Fruit fly (Drosophila melanogaster) whole organism: ENCODE data around the gene CREG.
A peak's percentile ranks its signal among the peaks of the same experiment; 100 is the strongest.

Source experiments
- CG8478 ChIP-seq: fragments of >200 bp; optimal IDR thresholded peaks from 2 replicates; lab custom pipeline; 2018; ENCODE audit warnings: inconsistent platforms
- Dll ChIP-seq: fragments of >200 bp; optimal IDR thresholded peaks from 2 replicates; lab custom pipeline; 2017
- EcR ChIP-seq, 2 experiments: fragments of >200 bp; optimal IDR thresholded peaks; 2 replicates each; lab custom pipeline; 2017; ENCODE audit warnings: missing biosample characterization in 2 of 2, missing genetic modification characterization in 2 of 2, missing genetic modification reagents in 2 of 2
- pan ChIP-seq: fragments of >200 bp; optimal IDR thresholded peaks from 2 replicates; lab custom pipeline; 2017
- psq ChIP-seq: fragments of >200 bp; optimal IDR thresholded peaks from 2 replicates; lab custom pipeline; 2017
- usp ChIP-seq: fragments of >200 bp; optimal IDR thresholded peaks from 2 replicates; lab custom pipeline; 2017; ENCODE audit warnings: missing biosample characterization, missing genetic modification characterization, mixed read lengths

CREG gene

dm6 chr3R:17394318-17395188, at the start of gene CREG:
CREG (minus strand) TSS chr3R:17394640.
- TF ChIP-seq pan (lab: Kevin White, UChicago) = peak; percentile 93
- no peak for TF ChIP-seq Dll (lab: Kevin White, UChicago)

- TF ChIP-seq pan (lab: Kevin White, UChicago) (no peak), Dll (lab: Kevin White, UChicago) (no peak), usp (GFP tag; lab: Kevin White, UChicago) (no peak), EcR (GFP tag; optimal IDR thresholded peaks at IDR 0.05; lab: Kevin White, UChicago) (no peak), CG8478 (lab: Kevin White, UChicago) (no peak), psq (no peak)
These were observed 46.2 kb upstream of the CREG start, which contains the start of gene CG14331 for dm6 chr3R:17440628-17441027. CG14331 (minus strand) TSS chr3R:17440728.

dm6 chr3R:17434330-17434729, 39.9 kb upstream of the CREG start, which contains the start of gene CG44090:
CG44090 (minus strand) TSS chr3R:17434430.
- TF ChIP-seq Dll (lab: Kevin White, UChicago) (no peak), pan (lab: Kevin White, UChicago) (no peak), psq (no peak), EcR (GFP tag; optimal IDR thresholded peaks at IDR 0.05; lab: Kevin White, UChicago) (no peak), usp (GFP tag; lab: Kevin White, UChicago) (no peak)

dm6 chr3R:17433117-17433516, 38.7 kb upstream of the CREG start:
- TF ChIP-seq Dll (lab: Kevin White, UChicago) = no peak
- TF ChIP-seq psq = no peak
- no peak for TF ChIP-seq usp (GFP tag; lab: Kevin White, UChicago)
- no peak for TF ChIP-seq CG8478 (lab: Kevin White, UChicago)
- no peak for TF ChIP-seq EcR (GFP tag; optimal IDR thresholded peaks at IDR 0.05; lab: Kevin White, UChicago)
- no peak for TF ChIP-seq pan (lab: Kevin White, UChicago)

dm6 chr3R:17430481-17430880, 36.0 kb upstream of the CREG start:
- TF ChIP-seq Dll (lab: Kevin White, UChicago) = no peak
- TF ChIP-seq EcR (GFP tag; optimal IDR thresholded peaks at IDR 0.05; lab: Kevin White, UChicago) = no peak
- no peak for TF ChIP-seq CG8478 (lab: Kevin White, UChicago)
- no peak for TF ChIP-seq psq
- no peak for TF ChIP-seq pan (lab: Kevin White, UChicago)
- no peak for TF ChIP-seq usp (GFP tag; lab: Kevin White, UChicago)

- no peak for TF ChIP-seq psq
- no peak for TF ChIP-seq pan (lab: Kevin White, UChicago)
- TF ChIP-seq EcR (GFP tag; optimal IDR thresholded peaks at IDR 0.05; lab: Kevin White, UChicago) = no peak
- no peak for TF ChIP-seq CG8478 (lab: Kevin White, UChicago)
- TF ChIP-seq Dll (lab: Kevin White, UChicago) = no peak
- no peak for TF ChIP-seq usp (GFP tag; lab: Kevin White, UChicago)
These were observed 31.8 kb upstream of the CREG start for dm6 chr3R:17426265-17426664.

- TF ChIP-seq usp (GFP tag; lab: Kevin White, UChicago) = no peak
- TF ChIP-seq pan (lab: Kevin White, UChicago) = no peak
- no peak for TF ChIP-seq psq
- TF ChIP-seq CG8478 (lab: Kevin White, UChicago) = no peak
- no peak for TF ChIP-seq EcR (GFP tag; optimal IDR thresholded peaks at IDR 0.05; lab: Kevin White, UChicago)
- no peak for TF ChIP-seq Dll (lab: Kevin White, UChicago)
These were observed 31.0 kb upstream of the CREG start, which contains the start of gene cysu for dm6 chr3R:17425417-17425915. cysu (plus strand) TSS chr3R:17425768.

dm6 chr3R:17422102-17422501, 27.7 kb upstream of the CREG start, which contains the start of gene CG14332:
CG14332 (minus strand) TSS chr3R:17422202.
- no peak for TF ChIP-seq CG8478 (lab: Kevin White, UChicago)
- TF ChIP-seq EcR (GFP tag; optimal IDR thresholded peaks at IDR 0.05; lab: Kevin White, UChicago) = no peak
- TF ChIP-seq Dll (lab: Kevin White, UChicago) = no peak
- no peak for TF ChIP-seq pan (lab: Kevin White, UChicago)
- TF ChIP-seq psq = no peak
- TF ChIP-seq usp (GFP tag; lab: Kevin White, UChicago) = no peak

dm6 chr3R:17420338-17420737, 25.9 kb upstream of the CREG start, which contains the start of gene CG42835:
CG42835 (plus strand) TSS chr3R:17420638.
- TF ChIP-seq pan (lab: Kevin White, UChicago) = no peak
- no peak for TF ChIP-seq Dll (lab: Kevin White, UChicago)
- no peak for TF ChIP-seq CG8478 (lab: Kevin White, UChicago)
- TF ChIP-seq EcR (GFP tag; optimal IDR thresholded peaks at IDR 0.05; lab: Kevin White, UChicago) = no peak
- TF ChIP-seq psq = no peak

dm6 chr3R:17418459-17418858, 24.0 kb upstream of the CREG start, which contains the start of gene CG42834:
CG42834 (plus strand) TSS chr3R:17418759.
- TF ChIP-seq EcR (GFP tag; optimal IDR thresholded peaks at IDR 0.05; lab: Kevin White, UChicago) (no peak), psq (no peak), usp (GFP tag; lab: Kevin White, UChicago) (no peak), pan (lab: Kevin White, UChicago) (no peak), Dll (lab: Kevin White, UChicago) (no peak)

- TF ChIP-seq usp (GFP tag; lab: Kevin White, UChicago) (no peak), EcR (GFP tag; optimal IDR thresholded peaks at IDR 0.05; lab: Kevin White, UChicago) (no peak), psq (no peak), pan (lab: Kevin White, UChicago) (no peak), Dll (lab: Kevin White, UChicago) (no peak), CG8478 (lab: Kevin White, UChicago) (no peak)
These were observed 22.7 kb upstream of the CREG start, which contains the start of gene CG33333 for dm6 chr3R:17417167-17417566. CG33333 (plus strand) TSS chr3R:17417467.
